Worm (Caenorhabditis elegans): ENCODE results near the gene bgnt-1.1.

DNA sequence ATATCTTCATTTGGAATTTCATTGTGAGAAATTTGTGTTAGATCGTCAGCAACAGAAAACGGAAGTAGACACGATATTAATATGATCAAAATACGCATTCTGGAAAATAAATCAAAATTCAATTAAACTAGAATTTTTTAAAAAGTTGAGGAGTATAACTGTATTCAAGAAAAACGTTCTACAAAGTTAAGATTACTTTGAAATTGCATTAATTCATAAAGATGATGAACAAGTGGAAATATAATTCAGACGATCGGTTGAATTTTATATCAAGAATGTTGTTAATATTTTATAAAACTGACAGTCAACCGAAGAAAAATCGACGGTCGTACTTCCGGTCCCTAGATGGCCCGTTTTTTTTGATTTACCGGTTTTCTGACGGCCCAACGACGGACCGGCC lies 19.6 kb upstream of the bgnt-1.1 start, which contains the start of gene F01D4.8:
- TF ChIP-seq flt-1 (GFP tag; IDR thresholded peaks at IDR 0.05) (no peak), med-1 (GFP tag; optimal IDR thresholded peaks at IDR 0.05; ENCODE audit: insufficient read depth) (no peak)

All from whole organism, midembryonic.